Fruit fly (Drosophila melanogaster): ENCODE measurements around the gene gzl.

The gzl gene

dm6 chr3R:6426173-6426899, 43.6 kb downstream of the gzl start (continued):
- TF ChIP-seq Antp (GFP tag; optimal IDR thresholded peaks at IDR 0.05), result no peak
- TF ChIP-seq CG11456 (GFP tag; IDR thresholded peaks at IDR 0.05), result 0 out of 3 replicates have a peak, but pooled peaks have one; percentile 31
- TF ChIP-seq CG34422 (GFP tag; IDR thresholded peaks at IDR 0.05), result no peak
- TF ChIP-seq Xbp1 (GFP tag; optimal IDR thresholded peaks at IDR 0.05), result no peak
- TF ChIP-seq CG15011 (GFP tag; optimal IDR thresholded peaks at IDR 0.05), result no peak
- TF ChIP-seq CG14860 (GFP tag; IDR thresholded peaks at IDR 0.05; ENCODE audit: partially characterized antibody), result no peak
- TF ChIP-seq zf30C (GFP tag; optimal IDR thresholded peaks at IDR 0.05), result no peak
- peak; percentile 52 for TF ChIP-seq CG3838 (GFP tag; optimal IDR thresholded peaks at IDR 0.05)
- no peak for TF ChIP-seq zen2 (GFP tag; IDR thresholded peaks at IDR 0.05; ENCODE audit: partially characterized antibody)
- no peak for TF ChIP-seq mirr (GFP tag; optimal IDR thresholded peaks at IDR 0.05)
- no peak for TF ChIP-seq CG1602 (GFP tag; optimal IDR thresholded peaks at IDR 0.05)
- no peak for TF ChIP-seq al (GFP tag; IDR thresholded peaks at IDR 0.05)
- no peak for TF ChIP-seq ash1 (GFP tag; optimal IDR thresholded peaks at IDR 0.05)
- TF ChIP-seq slou (GFP tag; optimal IDR thresholded peaks at IDR 0.05), result no peak
- TF ChIP-seq CG6791 (GFP tag; IDR thresholded peaks at IDR 0.05; ENCODE audit: partially characterized antibody), result no peak
- no peak for TF ChIP-seq Lpt (GFP tag; optimal IDR thresholded peaks at IDR 0.05)
- no peak for TF ChIP-seq bcd (GFP tag; optimal IDR thresholded peaks at IDR 0.05)
- no peak for TF ChIP-seq knrl (GFP tag; IDR thresholded peaks at IDR 0.05; ENCODE audit: partially characterized antibody)
- TF ChIP-seq CG12236 (GFP tag; optimal IDR thresholded peaks at IDR 0.05), result no peak
- TF ChIP-seq H15 (GFP tag; IDR thresholded peaks at IDR 0.05), result no peak
- peak; percentile 11 for TF ChIP-seq CG15269 (tag; optimal IDR thresholded peaks at IDR 0.05)
- no peak for TF ChIP-seq en (GFP tag; optimal IDR thresholded peaks at IDR 0.05)
- no peak for TF ChIP-seq CG4617 (GFP tag; optimal IDR thresholded peaks at IDR 0.05; ENCODE audit: borderline replicate concordance)
- TF ChIP-seq emc (GFP tag; optimal IDR thresholded peaks at IDR 0.05), result no peak
- no peak for TF ChIP-seq CG11093 (GFP tag; IDR thresholded peaks at IDR 0.05)
- peak; percentile 1 for TF ChIP-seq Hmr (GFP tag; optimal IDR thresholded peaks at IDR 0.05)
- no peak for TF ChIP-seq CG6813 (GFP tag; optimal IDR thresholded peaks at IDR 0.05)
- TF ChIP-seq CG13894 (tag; optimal IDR thresholded peaks at IDR 0.05), result peak; percentile 30
- TF ChIP-seq bigmax (GFP tag; optimal IDR thresholded peaks at IDR 0.05), result no peak
- no peak for TF ChIP-seq org-1 (GFP tag; optimal IDR thresholded peaks at IDR 0.05)
- TF ChIP-seq lov (optimal IDR thresholded peaks at IDR 0.05), result no peak
- TF ChIP-seq lov (GFP tag; IDR thresholded peaks at IDR 0.05), result no peak
- peak; percentile 69 for TF ChIP-seq Med (GFP tag)
- TF ChIP-seq CG4424 (GFP tag; optimal IDR thresholded peaks at IDR 0.05), result no peak
- TF ChIP-seq CG18476 (GFP tag; optimal IDR thresholded peaks at IDR 0.05), result no peak
- TF ChIP-seq jumu (GFP tag; optimal IDR thresholded peaks at IDR 0.05), result no peak
- no peak for TF ChIP-seq gsb-n (tag; optimal IDR thresholded peaks at IDR 0.05)
- 0 out of 2 replicates have a peak, but pooled peaks have one; percentile 9 for TF ChIP-seq Ada2b (GFP tag; IDR thresholded peaks at IDR 0.05)
- no peak for TF ChIP-seq Six4 (GFP tag; optimal IDR thresholded peaks at IDR 0.05)
- TF ChIP-seq shn (GFP tag; optimal IDR thresholded peaks at IDR 0.05), result no peak
- TF ChIP-seq CG13424 (tag; optimal IDR thresholded peaks at IDR 0.05), result no peak
- TF ChIP-seq NC2α (GFP tag; optimal IDR thresholded peaks at IDR 0.05), result no peak
- no peak for TF ChIP-seq Opbp (GFP tag; IDR thresholded peaks at IDR 0.05; ENCODE audit: partially characterized antibody)
- no peak for TF ChIP-seq disco-r (GFP tag; optimal IDR thresholded peaks at IDR 0.05)
- 0 out of 2 replicates have a peak, but pooled peaks have one; percentile 45 for TF ChIP-seq chm (GFP tag; IDR thresholded peaks at IDR 0.05)
- no peak for TF ChIP-seq MBD-R2 (GFP tag; IDR thresholded peaks at IDR 0.05)
- no peak for TF ChIP-seq Bdp1 (GFP tag; optimal IDR thresholded peaks at IDR 0.05)
- no peak for TF ChIP-seq trem (tag; optimal IDR thresholded peaks at IDR 0.05)
- TF ChIP-seq crc (GFP tag; optimal IDR thresholded peaks at IDR 0.05), result no peak
- no peak for TF ChIP-seq kay (GFP tag; optimal IDR thresholded peaks at IDR 0.05)
- peak; percentile 4; the same call in 1 of the 3 replicates for TF ChIP-seq otp (GFP tag; IDR thresholded peaks at IDR 0.05)
